Worm (Caenorhabditis elegans) whole organism, L1 larva: ENCODE results near the gene C07D8.5.
"Not testable (repeated sequence)": the region's sequence is repeated elsewhere in the genome, so short reads cannot be mapped to it uniquely, and the experiment has no call there.

Source experiments
- Y116A8C.19 ChIP-seq: sonication (generic microtip); optimal IDR thresholded peaks from 2 replicates; lab custom pipeline; 2016; ENCODE audit warnings: missing compliant biosample characterization, missing genetic modification characterization, borderline replicate concordance
- ceh-8 ChIP-seq: fragments of 200-800 bp; sonication (Bioruptor generic); optimal IDR thresholded peaks from 2 replicates; lab custom pipeline; 2018; ENCODE audit warnings: mild to moderate bottlenecking, missing genetic modification characterization, moderate library complexity, missing compliant biosample characterization
- ceh-82 ChIP-seq, 3 experiments: fragments of 150-350 bp in 1 of 3; sonication (generic microtip) in 2 of 3; optimal IDR thresholded peaks; 2 replicates each; lab custom pipeline; 2014 to 2017; ENCODE audit warnings: missing biosample characterization in 3 of 3, missing genetic modification characterization in 3 of 3
- fos-1 ChIP-seq: fragments of 150-350 bp; optimal IDR thresholded peaks from 2 replicates; lab custom pipeline; 2014; ENCODE audit warnings: missing biosample characterization, missing genetic modification characterization
- jun-1 ChIP-seq: fragments of 150-350 bp; optimal IDR thresholded peaks from 2 replicates; lab custom pipeline; 2014; ENCODE audit warnings: missing biosample characterization, missing genetic modification reagents, missing genetic modification characterization
- lin-13 ChIP-seq: fragments of 150-350 bp; optimal IDR thresholded peaks from 2 replicates; lab custom pipeline; 2014; ENCODE audit warnings: missing biosample characterization, missing genetic modification reagents, missing genetic modification characterization
- lin-15B ChIP-seq: fragments of 150-350 bp; sonication (generic microtip); optimal IDR thresholded peaks from 3 replicates; lab custom pipeline; 2014; ENCODE audit warnings: missing biosample characterization, missing genetic modification characterization
- lin-39 ChIP-seq: fragments of 150-350 bp; optimal IDR thresholded peaks from 2 replicates; lab custom pipeline; 2014; ENCODE audit warnings: missing biosample characterization, missing genetic modification reagents, missing genetic modification characterization
- lir-3 ChIP-seq: sonication (generic microtip); optimal IDR thresholded peaks from 2 replicates; lab custom pipeline; 2016; ENCODE audit warnings: mild to moderate bottlenecking, missing genetic modification characterization, moderate library complexity, missing compliant biosample characterization; ENCODE audit not compliant: poor library complexity
- lsy-2 ChIP-seq, 2 experiments: fragments of 150-350 bp; optimal IDR thresholded peaks; 2 replicates each; lab custom pipeline; 2014; ENCODE audit warnings: missing biosample characterization in 2 of 2, missing genetic modification characterization in 2 of 2
- mab-9 ChIP-seq: fragments of 200-800 bp; sonication (Bioruptor generic); IDR thresholded peaks from 2 replicates; pipeline ENCODE4 v1.3.6; 2022; ENCODE audit warnings: missing genetic modification reagents, missing genetic modification characterization, missing compliant biosample characterization
- rnt-1 ChIP-seq: sonication (generic microtip); optimal IDR thresholded peaks from 2 replicates; lab custom pipeline; 2016; ENCODE audit warnings: mild to moderate bottlenecking, missing genetic modification characterization, moderate library complexity, missing compliant biosample characterization
- snpc-4 ChIP-seq: fragments of 150-350 bp; optimal IDR thresholded peaks from 2 replicates; lab custom pipeline; 2014; ENCODE audit warnings: missing biosample characterization, missing genetic modification characterization
- unc-62 ChIP-seq: fragments of 150-350 bp; optimal IDR thresholded peaks from 2 replicates; lab custom pipeline; 2014; ENCODE audit warnings: missing biosample characterization, missing genetic modification reagents, missing genetic modification characterization

DNA sequence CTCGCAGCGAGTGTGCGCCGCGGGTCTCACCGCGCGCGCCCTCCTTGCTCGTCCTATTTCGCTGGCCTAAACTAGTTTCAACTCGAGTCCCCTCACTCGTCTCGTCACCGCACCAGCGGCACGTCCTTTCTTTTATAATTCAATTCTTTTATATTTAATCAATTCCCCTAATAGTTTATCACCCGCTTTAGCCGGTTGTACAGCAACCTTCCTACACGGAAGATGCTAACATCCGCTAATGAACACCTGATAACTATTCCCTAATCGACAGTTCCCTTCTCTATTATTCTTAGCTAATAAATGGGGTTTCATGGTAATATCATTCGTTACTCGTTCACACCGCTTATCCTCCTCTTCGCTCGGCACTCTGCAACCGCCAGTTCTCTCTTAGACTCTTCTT lies 21.4 kb downstream of the C07D8.5 start, which contains the start of gene C56G3.2:
- TF ChIP-seq Y116A8C.19 (tag; lab: Kevin White, UChicago); snpc-4; ceh-8 (GFP tag; lab: Kevin White, UChicago); ceh-82 (tag; optimal IDR thresholded peaks at IDR 0.05; lab: Kevin White, UChicago); lir-3 (tag; lab: Kevin White, UChicago); lin-13 (GFP tag; lab: Kevin White, UChicago); mab-9; unc-62; rnt-1 (tag; lab: Kevin White, UChicago); jun-1; lsy-2 (tag; optimal IDR thresholded peaks at IDR 0.05; lab: Kevin White, UChicago); lin-39; fos-1 (tag; lab: Kevin White, UChicago); lin-15B (tag; lab: Kevin White, UChicago): not testable (repeated sequence)
